Worm (Caenorhabditis elegans) whole organism, late embryonic: ENCODE measurements around the gene F10E9.4.

Source experiments
- ceh-24 ChIP-seq: sonication (generic microtip); optimal IDR thresholded peaks from 2 replicates; lab custom pipeline; 2016; ENCODE audit warnings: mild to moderate bottlenecking, missing genetic modification characterization, missing compliant biosample characterization
- dve-1 ChIP-seq: sonication (generic microtip); optimal IDR thresholded peaks from 2 replicates; lab custom pipeline; 2017; ENCODE audit warnings: antibody characterized with exemption, mild to moderate bottlenecking, missing genetic modification characterization, missing compliant biosample characterization
- tbx-2 ChIP-seq: sonication (generic microtip); optimal IDR thresholded peaks from 2 replicates; lab custom pipeline; 2016; ENCODE audit warnings: missing genetic modification characterization, missing compliant biosample characterization

DNA sequence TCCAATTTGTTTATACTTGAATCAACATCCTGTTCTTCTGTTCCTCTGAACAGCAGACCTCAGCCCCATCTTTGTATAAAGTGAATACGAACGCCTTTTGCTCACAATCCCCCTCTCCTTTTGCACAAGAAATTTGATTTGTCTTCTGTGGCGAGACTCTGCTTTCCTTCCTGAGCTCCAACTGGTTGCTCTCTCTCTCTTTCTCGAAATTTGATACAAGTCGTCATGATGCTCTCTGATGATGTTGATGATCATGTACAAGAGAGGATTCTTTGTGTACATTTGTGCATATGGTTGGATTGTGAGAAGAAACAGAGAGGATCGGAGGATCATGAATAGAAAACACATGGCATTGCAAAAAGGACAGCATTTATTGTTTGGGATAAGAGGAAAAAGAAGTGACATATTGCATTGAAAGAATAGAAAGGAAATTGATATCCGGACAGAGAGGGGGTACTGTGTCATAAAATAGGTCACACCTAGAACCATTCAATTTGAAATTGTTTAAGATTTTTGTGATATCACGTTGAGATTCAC lies 7.4 kb upstream of the F10E9.4 start:
- no peak for TF ChIP-seq tbx-2 (tag; lab: Kevin White, UChicago)
- TF ChIP-seq ceh-24: no peak
- TF ChIP-seq dve-1 (tag; lab: Kevin White, UChicago): no peak
